Fruit fly (Drosophila melanogaster) Kc167 (cell line): Measurements from ENCODE around the gene SCaMC.

Experiments used
- Myc ChIP-seq: fragments of >200 bp; optimal IDR thresholded peaks from 2 replicates; lab custom pipeline; 2017; ENCODE audit warnings: missing external identifiers
- Sin3A ChIP-seq: fragments of >200 bp; optimal IDR thresholded peaks from 2 replicates; lab custom pipeline; 2018; ENCODE audit warnings: missing external identifiers
- h ChIP-seq: fragments of >200 bp; optimal IDR thresholded peaks from 3 replicates; lab custom pipeline; 2018; ENCODE audit warnings: missing external identifiers
- insv ChIP-seq: fragments of >200 bp; optimal IDR thresholded peaks from 3 replicates; lab custom pipeline; 2018; ENCODE audit warnings: missing external identifiers
- ttk ChIP-seq: sonication (Bioruptor generic); optimal IDR thresholded peaks from 2 replicates; lab custom pipeline; 2017; ENCODE audit warnings: missing external identifiers

dm6 chr3L:12392758-12393157 is 21.9 kb downstream of the SCaMC start:
- TF ChIP-seq insv (lab: Kevin White, UChicago): no peak
- TF ChIP-seq h: no peak
- TF ChIP-seq Myc (lab: Kevin White, UChicago): no peak
- TF ChIP-seq ttk: no peak
- TF ChIP-seq Sin3A (lab: Kevin White, UChicago): no peak
